Fruit fly (Drosophila melanogaster) whole organism, pupa: ENCODE measurements around the gene CG15880.

Experiments used
- CG10348 ChIP-seq: fragments of 200-800 bp; sonication (Bioruptor generic); IDR thresholded peaks from 2 replicates; pipeline ENCODE4 v1.3.6; 2022; ENCODE audit warnings: missing biosample characterization, missing genetic modification characterization
- CG12605 ChIP-seq: fragments of 200-800 bp; sonication (Bioruptor generic); IDR thresholded peaks from 2 replicates; pipeline ENCODE4 v1.3.6; 2022; ENCODE audit warnings: missing biosample characterization, missing genetic modification characterization
- CG13204 ChIP-seq: fragments of 200-800 bp; sonication (Bioruptor generic); optimal IDR thresholded peaks from 2 replicates; lab custom pipeline; 2018; ENCODE audit warnings: missing biosample characterization, mild to moderate bottlenecking, missing genetic modification characterization, moderate library complexity
- CG14655 ChIP-seq: fragments of 200-800 bp; sonication (Bioruptor generic); optimal IDR thresholded peaks from 3 replicates; lab custom pipeline; 2017; ENCODE audit warnings: mild to moderate bottlenecking, missing biosample characterization, missing genetic modification reagents, missing genetic modification characterization
- CG15710 ChIP-seq: fragments of 200-800 bp; sonication (Bioruptor generic); optimal IDR thresholded peaks from 2 replicates; lab custom pipeline; 2018; ENCODE audit warnings: missing biosample characterization, mild to moderate bottlenecking, missing genetic modification characterization, moderate library complexity
- CG17806 ChIP-seq: fragments of 200-800 bp; sonication (Bioruptor generic); optimal IDR thresholded peaks from 2 replicates; lab custom pipeline; 2018; ENCODE audit warnings: missing biosample characterization, mild to moderate bottlenecking, missing genetic modification characterization, moderate library complexity
- CG32121 ChIP-seq: fragments of 200-800 bp; sonication (Bioruptor generic); IDR thresholded peaks from 2 replicates; pipeline ENCODE4 v1.3.6; 2022; ENCODE audit warnings: missing biosample characterization, missing genetic modification characterization
- CG34367 ChIP-seq: fragments of 200-800 bp; sonication (Bioruptor generic); optimal IDR thresholded peaks from 2 replicates; lab custom pipeline; 2018; ENCODE audit warnings: missing biosample characterization, mild to moderate bottlenecking, missing genetic modification characterization
- CG4496 ChIP-seq: fragments of 200-800 bp; sonication (Bioruptor generic); IDR thresholded peaks from 3 replicates; pipeline ENCODE4 v1.3.6; 2022; ENCODE audit warnings: missing biosample characterization, missing genetic modification characterization
- CG8159 ChIP-seq: fragments of 200-800 bp; sonication (Bioruptor generic); optimal IDR thresholded peaks from 3 replicates; lab custom pipeline; 2018; ENCODE audit warnings: missing biosample characterization, mild to moderate bottlenecking, missing genetic modification characterization, moderate library complexity
- CG8301 ChIP-seq: fragments of 200-800 bp; sonication (Bioruptor generic); optimal IDR thresholded peaks from 2 replicates; lab custom pipeline; 2018; ENCODE audit warnings: missing biosample characterization, mild to moderate bottlenecking, missing genetic modification characterization
- CG9948 ChIP-seq: fragments of 200-800 bp; sonication (Bioruptor generic); optimal IDR thresholded peaks from 2 replicates; lab custom pipeline; 2018; ENCODE audit warnings: missing biosample characterization, mild to moderate bottlenecking, missing genetic modification characterization, moderate library complexity
- D1 ChIP-seq: fragments of 200-800 bp; sonication (Bioruptor generic); optimal IDR thresholded peaks from 2 replicates; lab custom pipeline; 2018; ENCODE audit warnings: missing biosample characterization, mild to moderate bottlenecking, missing genetic modification characterization, moderate library complexity
- EcR ChIP-seq: fragments of 200-800 bp; sonication (Bioruptor generic); optimal IDR thresholded peaks from 3 replicates; lab custom pipeline; 2019; ENCODE audit warnings: missing biosample characterization, missing genetic modification characterization, mild to moderate bottlenecking, moderate library complexity, missing genetic modification reagents
- Ets98B ChIP-seq: fragments of 200-800 bp; sonication (Bioruptor generic); IDR thresholded peaks from 2 replicates; pipeline ENCODE4 v1.3.6; 2022; ENCODE audit warnings: missing biosample characterization, missing genetic modification characterization
- Pif1A ChIP-seq: fragments of 200-800 bp; sonication (Bioruptor generic); optimal IDR thresholded peaks from 3 replicates; lab custom pipeline; 2016; ENCODE audit warnings: missing biosample characterization, missing genetic modification characterization
- Pif1B ChIP-seq: fragments of 200-800 bp; sonication (Bioruptor generic); optimal IDR thresholded peaks from 3 replicates; lab custom pipeline; 2016; ENCODE audit warnings: missing biosample characterization, missing genetic modification characterization
- Snoo ChIP-seq: fragments of 200-800 bp; sonication (Bioruptor generic); optimal IDR thresholded peaks from 3 replicates; lab custom pipeline; 2017; ENCODE audit warnings: missing biosample characterization, mild to moderate bottlenecking, missing genetic modification characterization, inconsistent platforms
- fd96Ca ChIP-seq: fragments of 200-800 bp; sonication (Bioruptor generic); IDR thresholded peaks from 3 replicates; pipeline ENCODE4 v1.3.6; 2022; ENCODE audit warnings: missing biosample characterization, missing genetic modification characterization
- gl ChIP-seq: fragments of 200-800 bp; sonication (Bioruptor generic); optimal IDR thresholded peaks from 2 replicates; lab custom pipeline; 2018; ENCODE audit warnings: missing biosample characterization, mild to moderate bottlenecking, missing genetic modification characterization
- rn ChIP-seq: fragments of 200-800 bp; sonication (Bioruptor generic); IDR thresholded peaks from 2 replicates; pipeline ENCODE4 v1.3.6; 2022; ENCODE audit warnings: missing biosample characterization, missing genetic modification characterization

Gene CG15880

DNA sequence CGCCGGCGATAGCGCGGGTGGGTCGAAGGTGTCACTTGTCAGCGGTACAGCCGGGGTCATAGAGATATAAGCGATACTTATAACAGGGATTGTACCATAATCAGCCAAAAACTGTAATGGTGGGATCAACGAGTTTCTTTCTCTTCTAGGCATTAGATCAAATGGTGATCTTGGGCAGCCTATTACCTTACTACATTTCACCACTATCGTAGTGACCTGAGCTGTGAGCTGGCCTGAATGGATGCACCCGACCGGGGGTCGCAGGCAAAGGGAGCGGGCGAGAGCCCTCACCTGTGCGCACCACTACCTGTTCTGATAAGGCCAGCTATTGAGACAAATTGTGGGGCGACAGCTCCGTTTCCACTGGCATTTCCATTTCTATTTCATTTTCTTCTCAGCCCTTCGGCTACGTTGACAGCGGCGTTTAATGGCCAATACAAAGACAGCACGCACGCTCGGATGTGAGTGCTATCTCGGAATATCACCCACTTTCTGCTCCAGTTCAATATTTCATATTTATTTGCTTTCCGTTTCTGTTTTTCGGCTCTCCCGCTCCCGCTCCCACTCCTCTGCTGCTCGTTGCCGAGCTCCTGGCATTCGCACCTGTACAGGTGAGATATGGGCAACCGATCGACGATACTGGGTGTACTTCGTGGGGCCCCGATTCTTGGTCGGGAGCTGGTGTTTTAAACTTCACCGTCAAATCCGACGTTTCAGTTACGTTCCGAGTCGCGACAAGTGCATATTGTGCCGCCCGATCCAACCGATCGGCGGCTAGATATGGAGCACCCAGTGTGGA, 39.1 kb upstream of the CG15880 start:
- TF ChIP-seq CG17806 (no peak), D1 (tag; lab: Kevin White, UChicago) (no peak), Ets98B (peak; percentile 45), CG14655 (GFP tag; lab: Kevin White, UChicago) (no peak), Snoo (tag; lab: Kevin White, UChicago) (no peak), CG34367 (tag; lab: Kevin White, UChicago) (no peak), EcR (no peak), CG9948 (peak; percentile 16), CG8159 (tag; lab: Kevin White, UChicago) (peak; percentile 43), CG32121 (GFP tag; lab: Robert Waterston, UW) (peak; percentile 57), CG10348 (GFP tag; lab: Robert Waterston, UW) (no peak), CG12605 (no peak), fd96Ca (GFP tag; lab: Robert Waterston, UW) (peak; percentile 51; the same call in 1 of the 3 replicates), CG8301 (peak; percentile 19), Pif1B (GFP tag; lab: Kevin White, UChicago) (no peak), CG13204 (GFP tag; lab: Kevin White, UChicago) (peak; percentile 9), gl (tag; lab: Kevin White, UChicago) (no peak), Pif1A (GFP tag; lab: Kevin White, UChicago) (peak; percentile 26), CG4496 (GFP tag; lab: Robert Waterston, UW) (no peak; the same call in 2 of the 3 replicates), CG15710 (tag; lab: Kevin White, UChicago) (peak; percentile 21), rn (GFP tag; lab: Robert Waterston, UW) (no peak)

DNA sequence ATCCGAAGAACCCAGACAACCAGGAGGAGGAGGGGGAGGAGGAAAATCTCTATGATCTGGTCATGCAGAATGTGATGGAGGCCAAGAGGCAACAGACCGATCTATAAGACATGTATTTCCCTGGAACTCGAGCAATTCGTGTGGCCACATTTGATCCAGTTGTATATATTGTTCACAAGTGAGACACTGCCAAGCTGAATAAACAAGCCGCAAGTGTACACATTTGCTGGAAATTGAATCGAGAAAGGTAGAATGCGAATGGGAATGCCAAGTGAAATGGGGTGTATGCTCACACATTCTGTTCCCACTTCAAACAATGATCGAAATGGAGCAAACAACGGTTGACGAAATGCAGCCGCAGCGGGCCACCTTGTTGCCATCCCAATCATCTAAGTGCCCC, 38.3 kb upstream of the CG15880 start:
- TF ChIP-seq CG32121 (GFP tag; lab: Robert Waterston, UW) (no peak), CG17806 (no peak), CG15710 (tag; lab: Kevin White, UChicago) (no peak), gl (tag; lab: Kevin White, UChicago) (no peak), EcR (no peak)

DNA sequence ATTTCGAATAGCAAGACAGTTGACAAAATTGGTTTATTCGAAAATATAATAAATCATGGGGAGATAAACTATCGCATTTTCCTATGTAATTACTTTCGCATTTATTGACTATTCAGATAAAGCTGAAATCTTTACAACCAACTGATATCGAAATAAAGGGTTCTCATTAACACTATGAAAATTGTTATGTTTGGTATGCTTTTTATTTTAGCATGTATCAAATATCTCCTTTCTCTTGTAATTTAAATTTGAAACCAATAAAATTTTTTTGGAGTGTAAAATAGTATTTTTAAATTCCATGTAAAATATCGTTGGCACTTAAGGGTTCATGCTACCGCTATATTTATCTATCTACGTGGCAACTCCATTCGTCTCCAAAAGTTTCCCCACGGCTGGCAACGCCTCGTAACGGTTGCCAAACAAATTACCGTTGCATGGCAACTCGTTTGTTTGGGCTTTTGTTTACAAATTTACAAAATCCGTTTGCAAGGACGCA, 37.4 kb upstream of the CG15880 start, which contains the start of gene CG13949:
Gene CG13949 (plus strand): TSS at position 286 of the 496 bp plus-strand sequence.
- TF ChIP-seq CG10348 (GFP tag; lab: Robert Waterston, UW) (no peak), CG15710 (tag; lab: Kevin White, UChicago) (peak; percentile 45), Ets98B (peak; percentile 53), Pif1A (GFP tag; lab: Kevin White, UChicago) (no peak), rn (GFP tag; lab: Robert Waterston, UW) (peak; percentile 40; the same call in 1 of the 2 replicates), EcR (no peak), CG13204 (GFP tag; lab: Kevin White, UChicago) (no peak), CG14655 (GFP tag; lab: Kevin White, UChicago) (no peak), Snoo (tag; lab: Kevin White, UChicago) (no peak), CG17806 (peak; percentile 43), gl (tag; lab: Kevin White, UChicago) (no peak), CG8159 (tag; lab: Kevin White, UChicago) (peak; percentile 29), D1 (tag; lab: Kevin White, UChicago) (no peak), Pif1B (GFP tag; lab: Kevin White, UChicago) (no peak), CG34367 (tag; lab: Kevin White, UChicago) (no peak), CG9948 (peak; percentile 29), CG32121 (GFP tag; lab: Robert Waterston, UW) (peak; percentile 33; the same call in 1 of the 2 replicates), CG8301 (peak; percentile 16), CG4496 (GFP tag; lab: Robert Waterston, UW) (peak; percentile 81), CG12605 (peak; percentile 42; the same call in 1 of the 2 replicates), fd96Ca (GFP tag; lab: Robert Waterston, UW) (no peak)

DNA sequence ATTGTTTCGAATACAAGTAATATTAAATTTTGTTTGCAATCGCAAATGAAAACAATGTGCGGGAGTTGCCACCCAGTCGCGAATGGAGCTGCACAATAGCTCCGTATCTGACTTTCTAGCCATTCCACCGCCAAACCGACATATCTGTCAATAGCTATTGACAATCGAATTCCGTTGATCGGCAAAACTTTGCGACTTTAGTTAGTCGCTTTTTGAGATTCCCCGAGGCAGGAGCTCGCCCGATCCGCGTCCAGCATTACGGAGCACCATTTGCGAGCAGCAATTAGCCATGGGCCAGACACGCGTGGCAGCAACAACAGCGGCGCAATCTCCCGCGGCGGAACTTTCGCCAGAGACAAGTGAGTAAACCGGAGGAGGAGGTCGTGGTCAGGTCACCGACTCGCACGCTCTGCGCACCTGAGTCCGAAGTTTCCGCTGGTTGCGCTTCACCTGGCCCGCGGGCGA, 34.9 kb upstream of the CG15880 start, which contains the start of the genes CG4291 and kraken:
Gene CG4291 (minus strand): TSS at position 84 of the 465 bp plus-strand sequence.
Gene kraken (plus strand): TSS at position 122 of the 465 bp plus-strand sequence.
- TF ChIP-seq rn (GFP tag; lab: Robert Waterston, UW) (no peak), Pif1B (GFP tag; lab: Kevin White, UChicago) (no peak), CG10348 (GFP tag; lab: Robert Waterston, UW) (no peak), Ets98B (peak; percentile 53), Pif1A (GFP tag; lab: Kevin White, UChicago) (no peak), gl (tag; lab: Kevin White, UChicago) (peak; percentile 8), CG12605 (peak; percentile 49), Snoo (tag; lab: Kevin White, UChicago) (peak; percentile 46), CG17806 (peak; percentile 7), CG8301 (peak; percentile 28), CG4496 (GFP tag; lab: Robert Waterston, UW) (peak; percentile 76), EcR (peak; percentile 60), fd96Ca (GFP tag; lab: Robert Waterston, UW) (peak; percentile 53; the same call in 1 of the 3 replicates), CG32121 (GFP tag; lab: Robert Waterston, UW) (peak; percentile 59; the same call in 1 of the 2 replicates), CG8159 (tag; lab: Kevin White, UChicago) (peak; percentile 4), CG15710 (tag; lab: Kevin White, UChicago) (peak; percentile 28)

DNA sequence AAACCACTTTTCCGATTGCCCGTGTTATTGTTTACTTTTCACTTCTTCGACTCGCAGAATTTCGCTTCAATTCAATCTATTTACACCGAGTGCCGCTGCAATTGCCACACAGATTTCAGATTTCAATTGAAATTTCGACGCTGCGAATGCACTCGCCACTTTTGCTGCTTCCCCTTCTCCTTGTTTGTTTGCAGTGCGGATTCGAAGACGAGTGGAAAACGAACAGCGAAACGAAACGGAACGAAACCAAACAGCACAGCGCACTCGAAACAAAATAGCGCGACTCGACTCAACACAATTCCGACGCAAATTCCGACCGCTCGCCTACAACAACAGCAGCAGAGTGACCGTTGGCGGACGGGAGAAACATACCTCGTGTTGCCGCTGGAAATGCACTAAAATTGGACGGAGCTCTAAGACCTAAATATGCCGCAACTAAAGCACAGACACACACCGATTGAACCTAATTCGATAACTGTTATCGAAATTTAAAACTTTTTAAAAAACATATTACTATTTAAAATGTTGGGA, 33.0 kb upstream of the CG15880 start, which contains the start of gene drongo:
Gene drongo (minus strand): TSS at position 345 of the 531 bp plus-strand sequence.
- TF ChIP-seq rn (GFP tag; lab: Robert Waterston, UW): no peak
- no peak for TF ChIP-seq CG14655 (GFP tag; lab: Kevin White, UChicago)
- TF ChIP-seq CG9948: no peak
- peak; percentile 48 for TF ChIP-seq CG13204 (GFP tag; lab: Kevin White, UChicago)
- TF ChIP-seq CG32121 (GFP tag; lab: Robert Waterston, UW): peak; percentile 16; the same call in 1 of the 2 replicates
- TF ChIP-seq D1 (tag; lab: Kevin White, UChicago): no peak
- TF ChIP-seq CG17806: no peak
- no peak for TF ChIP-seq CG34367 (tag; lab: Kevin White, UChicago)
- peak; percentile 53 for TF ChIP-seq EcR
- peak; percentile 13 for TF ChIP-seq gl (tag; lab: Kevin White, UChicago)
- TF ChIP-seq Snoo (tag; lab: Kevin White, UChicago): peak; percentile 14
- TF ChIP-seq CG10348 (GFP tag; lab: Robert Waterston, UW): no peak
- TF ChIP-seq CG8159 (tag; lab: Kevin White, UChicago): peak; percentile 7
- peak; percentile 74 for TF ChIP-seq CG4496 (GFP tag; lab: Robert Waterston, UW)
- TF ChIP-seq CG15710 (tag; lab: Kevin White, UChicago): peak; percentile 7
- TF ChIP-seq CG12605: peak; percentile 77
- no peak for TF ChIP-seq CG8301
- no peak for TF ChIP-seq Pif1A (GFP tag; lab: Kevin White, UChicago)
- no peak; the same call in 2 of the 3 replicates for TF ChIP-seq fd96Ca (GFP tag; lab: Robert Waterston, UW)
- TF ChIP-seq Ets98B: peak; percentile 64; the same call in 1 of the 2 replicates
- TF ChIP-seq Pif1B (GFP tag; lab: Kevin White, UChicago): no peak
